Fruit fly (Drosophila melanogaster): Measurements from ENCODE around the gene CG15597.

CG15597 gene

dm6 chr3R:6285100-6285499 is at the start of gene CG15597:
TSS of gene CG15597 (minus strand) at chr3R:6285200.
- TF ChIP-seq pan (optimal IDR thresholded peaks at IDR 0.05): no peak
- no peak for TF ChIP-seq CG8478 (optimal IDR thresholded peaks at IDR 0.05)
- no peak for TF ChIP-seq Dll (optimal IDR thresholded peaks at IDR 0.05)
- no peak for TF ChIP-seq EcR (GFP tag; optimal IDR thresholded peaks at IDR 0.05)
- no peak for TF ChIP-seq usp (GFP tag; optimal IDR thresholded peaks at IDR 0.05)
- TF ChIP-seq psq (optimal IDR thresholded peaks at IDR 0.05): no peak

dm6 chr3R:6329774-6330298 is 44.8 kb upstream of the CG15597 start, which contains the start of gene Osi18:
TSS of gene Osi18 (plus strand) at chr3R:6330248.
- TF ChIP-seq pan (optimal IDR thresholded peaks at IDR 0.05): no peak
- TF ChIP-seq usp (GFP tag; optimal IDR thresholded peaks at IDR 0.05): no peak
- no peak for TF ChIP-seq psq (optimal IDR thresholded peaks at IDR 0.05)
- no peak for TF ChIP-seq Dll (optimal IDR thresholded peaks at IDR 0.05)
- no peak for TF ChIP-seq CG8478 (optimal IDR thresholded peaks at IDR 0.05)
- TF ChIP-seq EcR (GFP tag; optimal IDR thresholded peaks at IDR 0.05): no peak

- TF ChIP-seq Dll (optimal IDR thresholded peaks at IDR 0.05) (no peak), CG8478 (optimal IDR thresholded peaks at IDR 0.05) (no peak), usp (GFP tag; optimal IDR thresholded peaks at IDR 0.05) (no peak)
Measured at dm6 chr3R:6315078-6315477, 30.1 kb upstream of the CG15597 start.

- TF ChIP-seq CG8478 (optimal IDR thresholded peaks at IDR 0.05) (no peak), Dll (optimal IDR thresholded peaks at IDR 0.05) (no peak), usp (GFP tag; optimal IDR thresholded peaks at IDR 0.05) (no peak), psq (optimal IDR thresholded peaks at IDR 0.05) (no peak), pan (optimal IDR thresholded peaks at IDR 0.05) (no peak), EcR (GFP tag; optimal IDR thresholded peaks at IDR 0.05) (no peak)
Measured at dm6 chr3R:6311641-6312259, 26.8 kb upstream of the CG15597 start, which contains the start of gene Osi17. TSS of gene Osi17 (plus strand) at chr3R:6311772.

- TF ChIP-seq Dll (optimal IDR thresholded peaks at IDR 0.05) (no peak), pan (optimal IDR thresholded peaks at IDR 0.05) (no peak), psq (optimal IDR thresholded peaks at IDR 0.05) (no peak), usp (GFP tag; optimal IDR thresholded peaks at IDR 0.05) (no peak), EcR (GFP tag; optimal IDR thresholded peaks at IDR 0.05) (no peak), CG8478 (optimal IDR thresholded peaks at IDR 0.05) (no peak)
Measured at dm6 chr3R:6309676-6310075, 24.7 kb upstream of the CG15597 start, which contains the start of gene CG31560. TSS of gene CG31560 (plus strand) at chr3R:6309976.

dm6 chr3R:6306584-6306983 is 21.6 kb upstream of the CG15597 start, which contains the start of gene CG46026:
TSS of gene CG46026 (plus strand) at chr3R:6306884.
- TF ChIP-seq pan (optimal IDR thresholded peaks at IDR 0.05) (no peak), Dll (optimal IDR thresholded peaks at IDR 0.05) (no peak), CG8478 (optimal IDR thresholded peaks at IDR 0.05) (no peak), psq (optimal IDR thresholded peaks at IDR 0.05) (no peak), EcR (GFP tag; optimal IDR thresholded peaks at IDR 0.05) (no peak), usp (GFP tag; optimal IDR thresholded peaks at IDR 0.05) (no peak)

- TF ChIP-seq EcR (GFP tag; optimal IDR thresholded peaks at IDR 0.05) (no peak), psq (optimal IDR thresholded peaks at IDR 0.05) (no peak), usp (GFP tag; optimal IDR thresholded peaks at IDR 0.05) (no peak), Dll (optimal IDR thresholded peaks at IDR 0.05) (no peak), pan (optimal IDR thresholded peaks at IDR 0.05) (no peak)
Measured at dm6 chr3R:6304947-6305346, 19.9 kb upstream of the CG15597 start, which contains the start of gene Osi16. TSS of gene Osi16 (plus strand) at chr3R:6305247.

dm6 chr3R:6303738-6304137 is 18.7 kb upstream of the CG15597 start, which contains the start of gene CG46396:
TSS of gene CG46396 (plus strand) at chr3R:6304038.
- TF ChIP-seq psq (optimal IDR thresholded peaks at IDR 0.05) (no peak), usp (GFP tag; optimal IDR thresholded peaks at IDR 0.05) (no peak), pan (optimal IDR thresholded peaks at IDR 0.05) (no peak), EcR (GFP tag; optimal IDR thresholded peaks at IDR 0.05) (no peak), CG8478 (optimal IDR thresholded peaks at IDR 0.05) (no peak), Dll (optimal IDR thresholded peaks at IDR 0.05) (no peak)

- TF ChIP-seq usp (GFP tag; optimal IDR thresholded peaks at IDR 0.05) (no peak), CG8478 (optimal IDR thresholded peaks at IDR 0.05) (no peak), Dll (optimal IDR thresholded peaks at IDR 0.05) (no peak), pan (optimal IDR thresholded peaks at IDR 0.05) (no peak), psq (optimal IDR thresholded peaks at IDR 0.05) (no peak), EcR (GFP tag; optimal IDR thresholded peaks at IDR 0.05) (no peak)
Measured at dm6 chr3R:6301257-6301839, 16.3 kb upstream of the CG15597 start, which contains the start of gene Osi15. TSS of gene Osi15 (plus strand) at chr3R:6301804.

dm6 chr3R:6298828-6299227 is 13.8 kb upstream of the CG15597 start, which contains the start of gene Osi14:
TSS of gene Osi14 (plus strand) at chr3R:6299128.
- TF ChIP-seq Dll (optimal IDR thresholded peaks at IDR 0.05) (no peak), psq (optimal IDR thresholded peaks at IDR 0.05) (no peak), usp (GFP tag; optimal IDR thresholded peaks at IDR 0.05) (no peak), pan (optimal IDR thresholded peaks at IDR 0.05) (no peak), CG8478 (optimal IDR thresholded peaks at IDR 0.05) (no peak), EcR (GFP tag; optimal IDR thresholded peaks at IDR 0.05) (no peak)

dm6 chr3R:6297164-6297563 is 12.2 kb upstream of the CG15597 start:
- TF ChIP-seq EcR (GFP tag; optimal IDR thresholded peaks at IDR 0.05) (no peak), Dll (optimal IDR thresholded peaks at IDR 0.05) (no peak), pan (optimal IDR thresholded peaks at IDR 0.05) (no peak), psq (optimal IDR thresholded peaks at IDR 0.05) (no peak), usp (GFP tag; optimal IDR thresholded peaks at IDR 0.05) (no peak), CG8478 (optimal IDR thresholded peaks at IDR 0.05) (no peak)

- TF ChIP-seq pan (optimal IDR thresholded peaks at IDR 0.05): no peak
- TF ChIP-seq EcR (GFP tag; optimal IDR thresholded peaks at IDR 0.05): no peak
- no peak for TF ChIP-seq CG8478 (optimal IDR thresholded peaks at IDR 0.05)
- no peak for TF ChIP-seq psq (optimal IDR thresholded peaks at IDR 0.05)
- no peak for TF ChIP-seq Dll (optimal IDR thresholded peaks at IDR 0.05)
Measured at dm6 chr3R:6294046-6294445, 9.0 kb upstream of the CG15597 start.

Data from whole organism.